Worm (Caenorhabditis elegans) whole organism, L3 larva: ENCODE measurements around the gene R08E3.1.

ENCODE experiments used
- elt-2 ChIP-seq: sonication (generic microtip); optimal IDR thresholded peaks from 2 replicates; lab custom pipeline; 2016; ENCODE audit warnings: missing genetic modification reagents, mild to moderate bottlenecking, missing genetic modification characterization, missing compliant biosample characterization
- fos-1 ChIP-seq: fragments of 150-350 bp; optimal IDR thresholded peaks from 2 replicates; lab custom pipeline; 2014; ENCODE audit warnings: missing biosample characterization, missing genetic modification characterization
- snpc-4 ChIP-seq: fragments of 150-350 bp; optimal IDR thresholded peaks from 2 replicates; lab custom pipeline; 2014; ENCODE audit warnings: missing biosample characterization, missing genetic modification characterization
- unc-62 ChIP-seq: fragments of 150-350 bp; sonication (generic microtip); optimal IDR thresholded peaks from 4 replicates; lab custom pipeline; 2014; ENCODE audit warnings: missing biosample characterization, missing genetic modification reagents, missing genetic modification characterization
- zag-1 ChIP-seq: fragments of 150-350 bp; optimal IDR thresholded peaks from 2 replicates; lab custom pipeline; 2014; ENCODE audit warnings: missing biosample characterization, missing genetic modification characterization

DNA sequence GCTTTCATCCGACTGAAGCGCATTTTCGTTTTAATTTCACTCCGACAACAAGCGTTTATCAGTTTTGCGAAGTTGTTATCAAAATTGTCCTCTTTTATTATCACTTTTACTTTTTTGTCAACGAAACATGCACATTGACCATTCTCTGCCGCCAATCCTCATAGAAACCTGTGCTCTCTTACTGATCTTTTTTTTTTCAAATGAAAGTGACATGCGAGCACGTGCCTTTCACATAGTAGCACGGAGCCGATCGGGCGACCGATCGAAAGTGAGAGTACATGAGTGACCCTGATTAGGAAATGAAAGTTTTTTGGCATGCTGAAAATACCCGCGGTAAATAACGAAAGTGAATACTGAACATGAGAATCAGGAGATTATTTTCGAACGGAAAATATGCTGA is 28.4 kb upstream of the R08E3.1 start:
- TF ChIP-seq fos-1 (tag; lab: Kevin White, UChicago) (no peak), elt-2 (tag; lab: Kevin White, UChicago) (peak; percentile 99), unc-62 (no peak), zag-1 (tag; lab: Kevin White, UChicago) (no peak), snpc-4 (tag; lab: Kevin White, UChicago) (no peak)
